Fruit fly (Drosophila melanogaster) Kc167 (cell line): ENCODE results near the gene CG8209.

Experiments used
- Myc ChIP-seq: fragments of >200 bp; optimal IDR thresholded peaks from 2 replicates; lab custom pipeline; 2017; ENCODE audit warnings: missing external identifiers
- h ChIP-seq: fragments of >200 bp; optimal IDR thresholded peaks from 3 replicates; lab custom pipeline; 2018; ENCODE audit warnings: missing external identifiers
- insv ChIP-seq: fragments of >200 bp; optimal IDR thresholded peaks from 3 replicates; lab custom pipeline; 2018; ENCODE audit warnings: missing external identifiers
- psq ChIP-seq: fragments of >200 bp; optimal IDR thresholded peaks from 2 replicates; lab custom pipeline; 2017; ENCODE audit warnings: missing external identifiers
- ttk ChIP-seq: sonication (Bioruptor generic); optimal IDR thresholded peaks from 2 replicates; lab custom pipeline; 2017; ENCODE audit warnings: missing external identifiers

- TF ChIP-seq psq (lab: Kevin White, UChicago) (no peak), insv (lab: Kevin White, UChicago) (no peak), h (lab: Kevin White, UChicago) (no peak), ttk (lab: Kevin White, UChicago) (no peak), Myc (lab: Kevin White, UChicago) (no peak)
These were observed 13.2 kb upstream of the CG8209 start for dm6 chr3L:7963022-7963421.
